Worm (Caenorhabditis elegans): ENCODE measurements around the gene wht-4.

DNA sequence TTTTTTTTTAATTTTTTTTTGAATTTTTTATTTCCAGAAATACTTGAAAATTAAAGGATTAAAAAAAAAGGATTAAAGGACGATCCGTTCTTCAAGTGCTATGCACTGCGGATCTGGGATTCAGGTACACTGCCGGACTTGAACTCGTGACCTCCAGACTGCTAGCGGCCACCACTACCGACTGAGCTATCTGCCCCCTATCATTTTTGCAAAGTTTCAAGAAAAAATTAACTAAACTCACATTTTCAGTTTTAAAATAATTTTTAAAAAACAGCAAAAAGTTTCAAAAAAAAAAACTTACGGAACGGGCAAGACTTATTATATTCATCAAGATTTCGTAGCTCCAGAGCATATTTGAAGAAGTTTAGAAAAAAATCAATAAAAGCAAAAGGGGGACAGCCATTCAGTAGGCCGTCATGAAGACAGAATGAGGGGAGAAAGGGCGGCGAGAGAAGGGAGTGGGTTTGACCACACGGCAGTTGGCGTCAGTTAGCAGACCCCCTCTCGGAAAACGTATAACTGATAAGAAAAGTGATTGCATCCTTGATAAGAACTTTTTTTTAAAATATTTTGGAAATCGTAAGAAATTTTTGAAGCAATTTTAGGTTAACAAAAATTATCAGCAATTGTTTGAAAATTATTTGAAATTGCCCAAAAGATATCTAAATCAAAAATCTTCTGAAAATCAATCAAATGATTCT lies 32.4 kb downstream of the wht-4 start:
- TF ChIP-seq flt-1 (GFP tag; IDR thresholded peaks at IDR 0.05) (no peak), klf-2 (GFP tag; conservative IDR thresholded peaks at IDR 0.05) (no peak), T22C8.4 (GFP tag; IDR thresholded peaks at IDR 0.05) (peak; percentile 48), ztf-29 (GFP tag; IDR thresholded peaks at IDR 0.05) (no peak), med-1 (GFP tag; optimal IDR thresholded peaks at IDR 0.05; ENCODE audit: insufficient read depth) (no peak)
